3 worm cellular contexts compared by ENCODE assay signal in the genomic region with DNA sequence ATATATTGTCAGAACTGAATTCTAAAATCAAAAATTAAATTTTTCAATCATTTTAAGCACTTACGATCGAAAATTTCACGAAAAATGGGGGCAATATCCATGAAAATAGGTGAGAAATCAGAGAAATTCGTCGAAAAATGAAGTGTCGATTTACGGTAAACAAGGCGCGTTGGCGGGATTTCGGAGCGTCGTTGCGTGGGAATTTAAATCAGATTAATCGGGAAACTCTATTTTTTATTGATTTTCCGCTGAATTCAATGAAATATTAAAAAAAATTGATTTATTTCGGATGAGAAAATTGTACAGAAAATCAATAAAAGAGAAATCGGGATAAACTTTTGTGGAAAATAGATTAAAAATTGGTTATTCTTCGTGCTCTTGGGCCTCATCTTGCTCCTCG.
A peak's percentile ranks its signal among the peaks of the same experiment; 100 is the strongest.
TF ChIP-seq lines count a peak whose summit lies in the region.

Y39B6A.13 (minus strand) TSS at position 166 of the 400 bp plus-strand sequence.

TF ChIP-seq in whole organism, L1 larva, 84 proteins besides CTCF, POLR2A, EP300 and RAD21 (continued from another document):
- peak; percentile 13 for TF ChIP-seq nhr-20 (tag; optimal IDR thresholded peaks at IDR 0.05; lab: Kevin White, UChicago)
- TF ChIP-seq nhr-19 (GFP tag; conservative IDR thresholded peaks at IDR 0.05; lab: Robert Waterston, UW) = peak; percentile 48; the same call in 1 of the 2 replicates
- no peak for TF ChIP-seq lin-15B (tag; optimal IDR thresholded peaks at IDR 0.05; lab: Kevin White, UChicago)
- TF ChIP-seq ets-5 (GFP tag; IDR thresholded peaks at IDR 0.05; lab: Robert Waterston, UW) = no peak
- peak; percentile 39 for TF ChIP-seq skn-1 (tag; optimal IDR thresholded peaks at IDR 0.05; lab: Kevin White, UChicago)
- TF ChIP-seq efl-1 (optimal IDR thresholded peaks at IDR 0.05; lab: Kevin White, UChicago) = peak; percentile 41 to 89
- peak; percentile 89 to 99 for TF ChIP-seq efl-1 (GFP tag; optimal IDR thresholded peaks at IDR 0.05 in 1 of 2; lab: Kevin White, UChicago)
- TF ChIP-seq mep-1 (tag; optimal IDR thresholded peaks at IDR 0.05; lab: Kevin White, UChicago) = peak; percentile 9
- TF ChIP-seq swsn-7 (tag; optimal IDR thresholded peaks at IDR 0.05; lab: Kevin White, UChicago) = peak; percentile 48
- TF ChIP-seq snpc-4 (tag; optimal IDR thresholded peaks at IDR 0.05; lab: Kevin White, UChicago) = no peak
- TF ChIP-seq unc-86 (tag; optimal IDR thresholded peaks at IDR 0.05; lab: Kevin White, UChicago) = peak; percentile 12
- peak; percentile 8 for TF ChIP-seq F16B12.6 (tag; optimal IDR thresholded peaks at IDR 0.05; lab: Kevin White, UChicago)
- no peak for TF ChIP-seq nhr-90 (tag; optimal IDR thresholded peaks at IDR 0.05; lab: Kevin White, UChicago; ENCODE audit: poor library complexity)
- TF ChIP-seq nhr-85 (tag; lab: Kevin White, UChicago) = peak; percentile 33
- peak in 1 of 6 experiments; percentile 7 for TF ChIP-seq elt-3 (tag; optimal IDR thresholded peaks at IDR 0.05; lab: Kevin White, UChicago)
- peak; percentile 52 to 58 for TF ChIP-seq lsy-2 (tag; optimal IDR thresholded peaks at IDR 0.05; lab: Kevin White, UChicago)
- TF ChIP-seq rnt-1 (tag; optimal IDR thresholded peaks at IDR 0.05; lab: Kevin White, UChicago) = peak; percentile 42
- no peak for TF ChIP-seq lin-14 (GFP tag; optimal IDR thresholded peaks at IDR 0.05; lab: Kevin White, UChicago)
- peak in 2 of 3 experiments; percentile 23 to 39 for TF ChIP-seq ceh-82 (tag; optimal IDR thresholded peaks at IDR 0.05; lab: Kevin White, UChicago)
TF ChIP-seq in whole organism, L1 larva: peak in this region for 22.

TF ChIP-seq in whole organism, L2 larva, 48 proteins besides CTCF, POLR2A, EP300 and RAD21 (continued from another document):
- TF ChIP-seq nhr-12 (tag; optimal IDR thresholded peaks at IDR 0.05; lab: Kevin White, UChicago) (no peak), crh-2 (tag; optimal IDR thresholded peaks at IDR 0.05; lab: Kevin White, UChicago) (no peak), ama-1 (optimal IDR thresholded peaks at IDR 0.05; lab: Kevin White, UChicago) (no peak), ztf-1 (GFP tag; conservative IDR thresholded peaks at IDR 0.05; lab: Robert Waterston, UW) (no peak), mdl-1 (tag; optimal IDR thresholded peaks at IDR 0.05; lab: Kevin White, UChicago) (no peak), sma-3 (GFP tag; optimal IDR thresholded peaks at IDR 0.05; lab: Kevin White, UChicago) (peak; percentile 5), elt-3 (tag; optimal IDR thresholded peaks at IDR 0.05; lab: Kevin White, UChicago) (no peak), nhr-6 (tag; optimal IDR thresholded peaks at IDR 0.05; lab: Kevin White, UChicago) (no peak), F13H6.1 (tag; optimal IDR thresholded peaks at IDR 0.05; lab: Kevin White, UChicago) (peak; percentile 18), ztf-4 (tag; optimal IDR thresholded peaks at IDR 0.05; lab: Kevin White, UChicago) (no peak), C34F6.9 (tag; optimal IDR thresholded peaks at IDR 0.05; lab: Kevin White, UChicago) (peak; percentile 30), fos-1 (tag; optimal IDR thresholded peaks at IDR 0.05; lab: Kevin White, UChicago) (no peak), Y55F3AM.14 (GFP tag; optimal IDR thresholded peaks at IDR 0.05; lab: Kevin White, UChicago) (no peak), nhr-23 (tag; optimal IDR thresholded peaks at IDR 0.05; lab: Kevin White, UChicago) (no peak), mab-5 (tag; optimal IDR thresholded peaks at IDR 0.05; lab: Kevin White, UChicago) (no peak), gmeb-1 (tag; optimal IDR thresholded peaks at IDR 0.05; lab: Kevin White, UChicago) (peak; percentile 71), ztf-11 (tag; optimal IDR thresholded peaks at IDR 0.05; lab: Kevin White, UChicago) (no peak)

TF ChIP-seq in whole organism, L4 larva, 104 proteins besides CTCF, POLR2A, EP300 and RAD21 (continued from another document):
- TF ChIP-seq dmd-9 (GFP tag; IDR thresholded peaks at IDR 0.05; lab: Robert Waterston, UW) = no peak
- TF ChIP-seq lin-38 (GFP tag; IDR thresholded peaks at IDR 0.05; lab: Robert Waterston, UW) = peak; percentile 23; the same call in 1 of the 2 replicates
- no peak for TF ChIP-seq mxl-3 (GFP tag; optimal IDR thresholded peaks at IDR 0.05; lab: Kevin White, UChicago)
- TF ChIP-seq ZK546.5 (tag; optimal IDR thresholded peaks at IDR 0.05; lab: Kevin White, UChicago) = no peak
- TF ChIP-seq ceh-32 (tag; optimal IDR thresholded peaks at IDR 0.05; lab: Kevin White, UChicago; ENCODE audit: poor library complexity) = no peak
- TF ChIP-seq ceh-28 (tag; optimal IDR thresholded peaks at IDR 0.05; lab: Kevin White, UChicago) = no peak
- TF ChIP-seq T20F7.1 (GFP tag; optimal IDR thresholded peaks at IDR 0.05; lab: Kevin White, UChicago) = peak; percentile 97
- no peak for TF ChIP-seq nhr-76 (tag; optimal IDR thresholded peaks at IDR 0.05; lab: Kevin White, UChicago)
- TF ChIP-seq nhr-237 (tag; optimal IDR thresholded peaks at IDR 0.05; lab: Kevin White, UChicago) = no peak
- no peak for TF ChIP-seq skn-1 (tag; optimal IDR thresholded peaks at IDR 0.05; lab: Kevin White, UChicago)
- TF ChIP-seq cey-2 (tag; optimal IDR thresholded peaks at IDR 0.05; lab: Kevin White, UChicago; ENCODE audit: borderline replicate concordance, insufficient read depth) = no peak
- TF ChIP-seq daf-16 (GFP tag; optimal IDR thresholded peaks at IDR 0.05; lab: Kevin White, UChicago) = no peak
- TF ChIP-seq daf-16 (tag; optimal IDR thresholded peaks at IDR 0.05; lab: Kevin White, UChicago) = no peak
- no peak for TF ChIP-seq lin-39 (tag; optimal IDR thresholded peaks at IDR 0.05; lab: Kevin White, UChicago)
- no peak for TF ChIP-seq fos-1 (tag; optimal IDR thresholded peaks at IDR 0.05; lab: Kevin White, UChicago)
- TF ChIP-seq mdt-29 (GFP tag; IDR thresholded peaks at IDR 0.05; lab: Robert Waterston, UW) = no peak
- TF ChIP-seq unc-39 (tag; optimal IDR thresholded peaks at IDR 0.05; lab: Kevin White, UChicago) = no peak
- TF ChIP-seq snpc-1.2 (GFP tag; IDR thresholded peaks at IDR 0.05; lab: Robert Waterston, UW) = no peak
- TF ChIP-seq lsy-2 (tag; optimal IDR thresholded peaks at IDR 0.05; lab: Kevin White, UChicago) = peak in 1 of 2 experiments; percentile 52
- TF ChIP-seq Y48G9A.11 (GFP tag; IDR thresholded peaks at IDR 0.05; lab: Robert Waterston, UW) = peak; percentile 99
- no peak for TF ChIP-seq lin-1 (GFP tag; IDR thresholded peaks at IDR 0.05; lab: Robert Waterston, UW)
- TF ChIP-seq mxl-2 (GFP tag; conservative IDR thresholded peaks at IDR 0.05; lab: Robert Waterston, UW) = no peak
- TF ChIP-seq php-3 (GFP tag; IDR thresholded peaks at IDR 0.05; lab: Robert Waterston, UW) = no peak
- TF ChIP-seq dpl-1 (GFP tag; optimal IDR thresholded peaks at IDR 0.05; lab: Kevin White, UChicago) = peak; percentile 82
- no peak for TF ChIP-seq sdz-12 (GFP tag; optimal IDR thresholded peaks at IDR 0.05; lab: Kevin White, UChicago)
- TF ChIP-seq aha-1 (tag; lab: Kevin White, UChicago) = peak; percentile 12
- no peak for TF ChIP-seq daf-12 (tag; optimal IDR thresholded peaks at IDR 0.05; lab: Kevin White, UChicago)
- TF ChIP-seq nhr-28 (tag; optimal IDR thresholded peaks at IDR 0.05; lab: Kevin White, UChicago) = peak; percentile 30
- no peak for TF ChIP-seq F10B5.3 (tag; optimal IDR thresholded peaks at IDR 0.05; lab: Kevin White, UChicago)
- no peak for TF ChIP-seq ceh-20 (GFP tag; IDR thresholded peaks at IDR 0.05; lab: Robert Waterston, UW)
- TF ChIP-seq F44E2.7 (GFP tag; IDR thresholded peaks at IDR 0.05; lab: Robert Waterston, UW) = no peak
